Fruit fly (Drosophila melanogaster) Kc167 (cell line): ENCODE data around the gene PGRP-LC.
A peak's percentile ranks its signal among the peaks of the same experiment; 100 is the strongest.

ENCODE experiments used
- Myc ChIP-seq: fragments of >200 bp; optimal IDR thresholded peaks from 2 replicates; lab custom pipeline; 2017; ENCODE audit warnings: missing external identifiers
- Sin3A ChIP-seq: fragments of >200 bp; optimal IDR thresholded peaks from 2 replicates; lab custom pipeline; 2018; ENCODE audit warnings: missing external identifiers
- h ChIP-seq: fragments of >200 bp; optimal IDR thresholded peaks from 3 replicates; lab custom pipeline; 2018; ENCODE audit warnings: missing external identifiers
- insv ChIP-seq: fragments of >200 bp; optimal IDR thresholded peaks from 3 replicates; lab custom pipeline; 2018; ENCODE audit warnings: missing external identifiers
- psq ChIP-seq: fragments of >200 bp; optimal IDR thresholded peaks from 2 replicates; lab custom pipeline; 2017; ENCODE audit warnings: missing external identifiers
- ttk ChIP-seq: sonication (Bioruptor generic); optimal IDR thresholded peaks from 2 replicates; lab custom pipeline; 2017; ENCODE audit warnings: missing external identifiers

PGRP-LC gene

DNA sequence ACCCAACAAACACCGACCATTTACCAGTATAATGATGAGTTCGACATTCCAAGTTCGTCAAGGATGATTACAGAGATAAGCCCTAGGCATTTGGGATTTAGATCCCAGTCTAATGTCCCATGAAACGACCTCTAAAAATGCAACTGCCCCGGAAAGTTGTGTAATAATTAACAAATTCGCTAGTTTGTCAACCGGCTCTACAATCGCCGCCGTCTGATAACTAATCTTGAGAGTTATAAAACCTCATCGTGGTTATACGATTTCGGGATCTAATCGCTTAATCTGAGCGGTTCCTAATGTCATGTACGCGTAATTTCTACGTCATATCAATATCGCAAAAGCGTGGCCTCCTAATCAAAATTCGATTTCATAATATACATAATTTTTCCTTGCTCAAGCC, 16.9 kb downstream of the PGRP-LC start:
- no peak for TF ChIP-seq psq (lab: Kevin White, UChicago)
- TF ChIP-seq insv = no peak
- no peak for TF ChIP-seq h
- no peak for TF ChIP-seq ttk (lab: Kevin White, UChicago)

DNA sequence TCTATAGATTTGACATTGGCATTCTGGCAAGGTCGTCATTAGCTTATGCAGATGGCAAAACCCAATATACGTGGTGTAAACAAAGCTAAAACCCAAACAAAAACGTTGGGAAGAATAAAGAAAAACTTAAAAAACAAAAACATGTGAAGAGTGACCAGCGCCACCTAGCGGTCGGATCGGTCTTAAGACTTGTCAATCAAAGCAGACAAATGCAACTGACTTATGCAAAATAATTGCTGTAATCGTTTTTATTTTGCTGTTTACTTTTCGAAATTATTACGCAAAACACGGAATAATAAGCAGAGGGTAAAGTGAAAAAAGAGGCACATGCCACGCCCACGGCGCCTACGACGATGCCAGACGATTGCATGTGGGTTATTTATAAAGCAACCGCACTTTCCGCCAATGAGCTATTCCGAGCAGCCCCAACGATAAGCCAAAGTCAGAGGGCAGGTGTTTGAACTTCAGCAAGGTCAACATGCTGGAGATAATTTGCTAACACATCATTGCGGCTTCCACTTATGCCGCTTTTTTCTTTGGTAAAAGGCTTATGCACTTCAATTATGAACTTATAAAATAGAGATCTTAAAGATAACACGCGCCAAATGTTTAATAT, 17.6 kb downstream of the PGRP-LC start:
- TF ChIP-seq Sin3A (lab: Kevin White, UChicago) (no peak), psq (lab: Kevin White, UChicago) (no peak), Myc (lab: Kevin White, UChicago) (no peak), h (no peak), ttk (lab: Kevin White, UChicago) (no peak), insv (no peak)

DNA sequence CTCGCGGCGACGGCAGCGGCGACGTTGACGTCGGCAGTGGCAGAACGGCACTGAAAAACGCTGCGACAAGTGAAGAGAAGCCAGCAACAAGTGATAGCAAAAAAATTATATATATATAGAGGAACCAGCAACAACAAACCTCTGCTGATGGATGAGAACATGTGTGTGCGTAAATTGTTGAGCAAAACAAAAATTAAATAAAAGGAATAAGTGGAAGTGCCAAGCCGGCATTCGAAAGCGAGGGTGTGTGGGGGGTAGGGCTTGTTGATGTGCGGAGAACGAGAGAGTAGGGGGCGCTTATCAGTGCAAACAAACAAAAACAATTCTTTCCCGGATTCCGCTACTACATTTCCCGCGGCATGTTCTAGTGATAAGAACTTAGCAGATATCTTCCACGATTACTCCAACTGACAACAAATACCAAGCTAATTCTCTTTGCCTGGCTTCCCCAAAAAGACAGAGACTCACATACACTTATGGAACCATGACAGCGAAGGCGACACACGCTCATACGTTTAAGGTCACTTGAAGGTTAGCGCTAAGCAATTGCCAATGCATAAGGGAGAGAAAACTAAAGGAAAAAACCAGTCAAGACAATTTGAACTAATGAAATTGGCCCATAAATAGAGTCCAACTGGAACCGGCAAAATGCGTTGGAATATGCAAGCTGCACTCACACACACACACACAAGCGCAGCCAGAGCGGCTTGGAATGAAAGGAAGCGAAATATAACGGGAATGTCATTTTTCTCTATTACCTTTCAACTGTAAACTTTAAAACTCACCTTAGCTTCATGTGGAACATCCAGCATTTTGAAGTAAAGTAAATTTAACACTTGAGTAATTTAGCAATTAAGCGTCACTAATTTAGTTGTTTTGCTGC, 19.5 kb downstream of the PGRP-LC start:
- TF ChIP-seq psq (lab: Kevin White, UChicago) = no peak
- no peak for TF ChIP-seq Sin3A (lab: Kevin White, UChicago)
- TF ChIP-seq h = no peak
- no peak for TF ChIP-seq ttk (lab: Kevin White, UChicago)
- TF ChIP-seq Myc (lab: Kevin White, UChicago) = no peak
- TF ChIP-seq insv = no peak

DNA sequence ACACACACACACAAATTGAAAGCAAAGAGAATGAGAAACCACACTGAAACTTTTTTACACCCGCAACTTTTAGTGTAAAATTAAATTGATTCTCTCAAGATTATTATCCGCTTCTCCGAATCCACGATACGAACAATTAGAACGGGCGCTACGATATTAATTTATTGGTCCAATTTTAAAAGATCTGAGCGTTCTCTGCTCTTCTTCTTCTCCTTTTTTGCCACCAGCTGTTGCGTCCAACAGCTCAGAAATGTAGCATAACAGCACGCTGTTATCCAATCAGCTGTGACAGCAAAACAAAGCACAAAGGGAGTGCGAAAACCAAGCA, 20.1 kb downstream of the PGRP-LC start, which contains the start of the genes UGP and Svip:
UGP (minus strand) TSS at position 223 of the 328 bp plus-strand sequence.
Svip (plus strand) TSS at position 287 of the 328 bp plus-strand sequence.
- TF ChIP-seq Myc (lab: Kevin White, UChicago) (no peak), ttk (lab: Kevin White, UChicago) (no peak)

DNA sequence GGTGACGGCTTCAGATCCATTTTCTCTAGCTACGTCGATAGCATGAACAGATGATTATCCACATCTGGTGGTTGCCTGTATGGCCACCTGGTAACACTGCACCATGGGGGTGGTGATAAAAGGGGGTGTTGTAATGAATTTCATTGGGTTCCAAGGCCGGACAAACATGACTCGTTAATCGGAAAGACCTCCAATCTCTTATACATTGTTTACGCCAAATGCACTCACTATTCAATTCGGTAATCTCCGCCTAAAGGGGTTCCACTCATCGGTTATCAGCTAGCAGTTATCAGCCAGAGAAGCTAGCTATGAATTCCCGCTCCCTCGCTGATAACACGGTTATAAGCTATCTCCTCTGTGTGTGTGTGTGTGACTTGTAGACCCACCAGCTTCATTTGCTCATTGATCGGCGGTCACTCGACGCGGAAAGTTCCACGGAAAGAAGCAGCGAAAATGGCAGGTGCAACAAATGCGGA, 21.6 kb downstream of the PGRP-LC start, which contains the start of gene Pdxk:
Pdxk (plus strand) TSS at position 100 of the 476 bp plus-strand sequence.
- TF ChIP-seq h = no peak
- TF ChIP-seq psq (lab: Kevin White, UChicago) = no peak
- TF ChIP-seq insv = no peak
- TF ChIP-seq Myc (lab: Kevin White, UChicago) = no peak
- TF ChIP-seq Sin3A (lab: Kevin White, UChicago) = no peak
- TF ChIP-seq ttk (lab: Kevin White, UChicago) = no peak

DNA sequence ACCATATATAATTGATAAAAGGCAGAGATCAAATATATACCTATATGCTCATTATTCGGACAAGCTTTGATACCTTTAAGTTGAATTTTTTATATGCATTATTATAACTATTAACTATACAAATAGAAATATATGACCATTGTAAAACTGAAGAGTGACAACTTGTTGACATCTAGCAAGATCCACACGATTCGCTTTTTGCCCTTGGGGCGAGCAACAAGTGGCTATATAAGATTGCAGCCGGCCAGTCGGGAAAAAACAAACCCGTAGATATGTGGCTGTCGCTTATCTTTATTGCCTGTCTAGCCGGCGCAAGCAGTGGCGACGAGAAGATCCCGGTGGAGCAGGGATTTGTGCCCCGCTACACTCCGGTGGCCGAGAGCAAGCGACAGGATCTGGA, 23.3 kb downstream of the PGRP-LC start, which contains the start of gene CG34456:
CG34456 (plus strand) TSS at position 215 of the 400 bp plus-strand sequence.
- TF ChIP-seq h (no peak), insv (no peak), psq (lab: Kevin White, UChicago) (no peak), Myc (lab: Kevin White, UChicago) (no peak), ttk (lab: Kevin White, UChicago) (no peak), Sin3A (lab: Kevin White, UChicago) (no peak)

DNA sequence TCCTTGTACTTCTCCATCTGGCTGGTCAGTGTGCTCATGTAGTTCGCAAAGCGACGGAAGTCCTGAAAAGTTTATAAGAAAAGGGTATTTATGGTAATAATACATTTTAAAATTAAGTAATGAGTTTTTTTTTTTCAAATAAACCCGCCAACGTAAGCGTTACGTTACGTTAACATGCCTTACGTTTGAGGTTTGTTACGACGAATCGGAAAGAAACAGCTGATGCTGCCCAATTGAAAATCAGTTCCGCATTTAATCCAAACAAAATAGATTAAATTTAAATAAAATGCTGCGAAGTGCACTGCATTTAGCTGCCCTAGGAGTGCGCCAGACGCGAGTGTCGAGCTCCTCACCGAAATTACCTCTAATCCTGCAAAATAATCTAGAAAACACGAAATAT, 25.5 kb downstream of the PGRP-LC start, which contains the start of gene mRRF1:
mRRF1 (plus strand) TSS at position 220 of the 400 bp plus-strand sequence.
- no peak for TF ChIP-seq Sin3A (lab: Kevin White, UChicago)
- TF ChIP-seq psq (lab: Kevin White, UChicago) = no peak
- no peak for TF ChIP-seq Myc (lab: Kevin White, UChicago)
- no peak for TF ChIP-seq h
- no peak for TF ChIP-seq insv
- TF ChIP-seq ttk (lab: Kevin White, UChicago) = no peak

DNA sequence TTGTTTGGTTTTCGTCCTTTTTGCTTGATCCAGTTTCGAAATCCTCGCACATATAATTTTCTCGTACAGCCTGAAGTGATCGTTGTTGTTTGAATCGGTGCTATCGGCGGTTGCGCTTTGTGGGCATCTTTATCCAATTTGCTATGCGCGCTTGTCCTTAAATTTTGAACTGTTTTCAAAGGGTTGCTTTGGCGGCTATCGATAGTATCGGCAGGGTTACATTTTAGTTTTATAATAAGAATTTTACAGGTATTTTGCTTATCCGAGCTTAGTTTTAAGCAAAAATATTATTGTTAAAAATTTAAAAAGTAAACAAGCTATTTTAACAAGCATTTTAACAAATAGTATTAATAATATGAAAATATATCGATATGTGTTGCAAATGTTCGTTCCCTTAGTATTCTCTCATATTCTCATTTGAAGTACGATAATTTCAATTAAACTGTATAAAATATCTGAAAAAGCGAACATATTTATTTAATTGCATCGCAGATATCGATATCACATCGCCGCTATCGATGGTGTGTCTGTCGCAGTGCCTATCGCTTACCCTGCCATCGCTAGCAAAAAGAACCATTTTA, 28.3 kb downstream of the PGRP-LC start, which contains the start of the genes Klp67A and CG4452:
Klp67A (minus strand) TSS at position 197 of the 581 bp plus-strand sequence.
CG4452 (plus strand) TSS at position 528 of the 581 bp plus-strand sequence.
- TF ChIP-seq ttk (lab: Kevin White, UChicago) (no peak), psq (lab: Kevin White, UChicago) (peak; percentile 70)

DNA sequence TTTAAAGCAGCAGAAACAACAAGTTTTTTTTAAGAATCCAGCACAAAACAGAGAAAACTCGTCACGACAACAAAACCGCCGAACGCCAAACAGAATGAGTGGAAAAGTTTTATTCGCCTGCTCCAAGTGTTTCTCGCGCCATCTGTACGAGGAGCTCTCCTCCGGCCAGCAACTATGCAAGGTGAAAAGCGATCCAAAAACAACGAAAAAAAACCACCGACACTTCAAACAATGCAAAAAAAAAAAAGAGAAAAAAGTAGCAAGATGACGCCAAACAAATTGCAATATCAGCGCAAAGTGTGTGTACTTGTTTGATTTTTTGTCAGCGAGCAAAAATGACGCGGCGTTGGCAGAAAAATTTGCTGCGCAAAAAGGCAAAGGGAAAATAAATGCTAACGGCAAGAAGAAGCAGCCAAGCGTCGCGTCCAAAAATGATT, 28.8 kb downstream of the PGRP-LC start:
- TF ChIP-seq insv (no peak), Sin3A (lab: Kevin White, UChicago) (no peak), psq (lab: Kevin White, UChicago) (no peak), ttk (lab: Kevin White, UChicago) (no peak), h (no peak), Myc (lab: Kevin White, UChicago) (no peak)

DNA sequence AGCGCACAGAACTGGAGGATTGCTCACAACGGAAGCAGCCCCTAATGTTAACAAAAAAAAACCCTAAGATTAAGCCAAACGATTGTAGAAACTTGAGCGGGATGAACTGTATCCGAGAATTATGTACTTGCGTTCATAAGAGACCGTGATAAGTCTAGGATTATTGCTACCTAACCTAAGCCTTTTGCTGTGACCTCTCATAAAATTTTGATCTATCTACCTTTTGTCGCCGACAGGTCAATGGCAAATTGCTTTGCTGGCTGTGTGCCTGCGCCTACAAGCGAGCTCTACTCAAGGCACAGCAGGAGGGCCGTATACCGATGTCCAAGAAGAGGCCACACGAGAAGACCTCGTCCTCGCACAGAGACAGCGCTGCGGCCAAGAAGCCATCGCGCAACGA, 30.1 kb downstream of the PGRP-LC start:
- TF ChIP-seq Myc (lab: Kevin White, UChicago) (no peak), psq (lab: Kevin White, UChicago) (no peak), ttk (lab: Kevin White, UChicago) (no peak), h (no peak), insv (no peak), Sin3A (lab: Kevin White, UChicago) (no peak)

DNA sequence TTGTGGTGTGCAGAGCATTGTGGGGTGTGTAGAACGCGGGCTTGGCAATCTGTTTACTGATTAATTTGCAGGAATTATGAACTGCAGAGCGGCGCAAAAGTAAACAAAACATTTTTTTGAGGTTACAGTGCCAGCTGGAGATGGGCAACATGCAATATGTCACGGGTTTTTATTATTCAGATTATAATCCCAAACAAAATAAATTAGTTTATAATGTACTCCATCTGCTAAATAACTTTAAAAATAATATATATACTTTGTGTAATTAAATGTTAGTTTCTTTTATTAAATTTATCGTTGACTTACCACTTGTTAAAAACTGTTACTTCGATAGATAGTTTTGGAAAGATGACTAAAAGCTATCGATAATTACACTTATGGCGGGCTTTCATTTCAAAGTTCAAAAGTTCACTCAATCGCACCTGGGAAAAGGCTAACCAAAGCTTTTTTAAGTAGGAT, 32.3 kb downstream of the PGRP-LC start, which contains the start of gene Fdx1:
Fdx1 (minus strand) TSS at position 332 of the 459 bp plus-strand sequence.
- no peak for TF ChIP-seq psq (lab: Kevin White, UChicago)
- no peak for TF ChIP-seq Sin3A (lab: Kevin White, UChicago)
- TF ChIP-seq Myc (lab: Kevin White, UChicago) = no peak
- TF ChIP-seq insv = no peak
- TF ChIP-seq h = no peak
- TF ChIP-seq ttk (lab: Kevin White, UChicago) = no peak
